Fruit fly (Drosophila melanogaster): ENCODE data around the gene CG33642.
A peak's percentile ranks its signal among the peaks of the same experiment; 100 is the strongest.

Gene CG33642

dm6 chr2L:13513331-13514261 lies 16.2 kb upstream of the CG33642 start (continued):
- no peak for TF ChIP-seq CG8359 (GFP tag; optimal IDR thresholded peaks at IDR 0.05; ENCODE audit: borderline replicate concordance)
- TF ChIP-seq H2.0 (GFP tag; IDR thresholded peaks at IDR 0.05) = peak; percentile 51; the same call in 1 of the 2 replicates
- TF ChIP-seq Xrp1 (GFP tag; IDR thresholded peaks at IDR 0.05) = peak; percentile 76
- TF ChIP-seq CG6765 (GFP tag; optimal IDR thresholded peaks at IDR 0.05) = peak; percentile 34
- TF ChIP-seq Doc2 (GFP tag; IDR thresholded peaks at IDR 0.05) = peak; percentile 34; the same call in 1 of the 2 replicates
- TF ChIP-seq CG31441 (GFP tag; IDR thresholded peaks at IDR 0.05) = peak; percentile 65
- peak; percentile 65 for TF ChIP-seq zfh2 (GFP tag; optimal IDR thresholded peaks at IDR 0.05)
- peak; percentile 74 for TF ChIP-seq D19A (tag; optimal IDR thresholded peaks at IDR 0.05)
- TF ChIP-seq CG9727 (GFP tag; optimal IDR thresholded peaks at IDR 0.05) = peak; percentile 16
- peak; percentile 35 for TF ChIP-seq psq (GFP tag; optimal IDR thresholded peaks at IDR 0.05)
- 0 out of 2 replicates have a peak, but pooled peaks have one; percentile 19 for TF ChIP-seq Oaz (GFP tag; IDR thresholded peaks at IDR 0.05)
- TF ChIP-seq CG4854 (GFP tag; optimal IDR thresholded peaks at IDR 0.05) = no peak
- TF ChIP-seq CG9609 (GFP tag; optimal IDR thresholded peaks at IDR 0.05) = peak; percentile 54
- TF ChIP-seq Gsc (GFP tag; IDR thresholded peaks at IDR 0.05) = peak; percentile 41
- 0 out of 3 replicates have a peak, but pooled peaks have one; percentile 19 for TF ChIP-seq Doc3 (GFP tag; IDR thresholded peaks at IDR 0.05; ENCODE audit: partially characterized antibody)
- TF ChIP-seq chif (GFP tag; optimal IDR thresholded peaks at IDR 0.05) = peak in 1 of 2 experiments; percentile 35
- peak; percentile 68 for TF ChIP-seq sisA (GFP tag; IDR thresholded peaks at IDR 0.05)
- TF ChIP-seq CG10366 (GFP tag; IDR thresholded peaks at IDR 0.05) = peak; percentile 66
- no peak for TF ChIP-seq CG11398 (GFP tag; optimal IDR thresholded peaks at IDR 0.05)
- TF ChIP-seq lola (GFP tag; optimal IDR thresholded peaks at IDR 0.05) = no peak
- TF ChIP-seq CG11247 (GFP tag; IDR thresholded peaks at IDR 0.05) = peak; percentile 72; the same call in 1 of the 2 replicates
- TF ChIP-seq Ravus (GFP tag; IDR thresholded peaks at IDR 0.05) = no peak; the same call in 1 of the 2 replicates
- no peak for TF ChIP-seq CG31388 (GFP tag; optimal IDR thresholded peaks at IDR 0.05)
- peak; percentile 92 to 100 for TF ChIP-seq Trl (optimal IDR thresholded peaks at IDR 0.05)
- TF ChIP-seq Trl (GFP tag; optimal IDR thresholded peaks at IDR 0.05) = peak; percentile 76
- no peak for TF ChIP-seq tll (GFP tag; optimal IDR thresholded peaks at IDR 0.05)
- TF ChIP-seq Nf-YA (GFP tag; IDR thresholded peaks at IDR 0.05) = no peak
- peak; percentile 74 for TF ChIP-seq lilli (GFP tag; optimal IDR thresholded peaks at IDR 0.05)
- TF ChIP-seq Adf1 (GFP tag; IDR thresholded peaks at IDR 0.05) = peak; percentile 58
- TF ChIP-seq CG1603 (tag; optimal IDR thresholded peaks at IDR 0.05) = peak; percentile 71
- peak; percentile 21 for TF ChIP-seq HmgZ (tag; optimal IDR thresholded peaks at IDR 0.05)
- TF ChIP-seq CG8290 (GFP tag; optimal IDR thresholded peaks at IDR 0.05) = no peak
- peak in 1 of 2 experiments; percentile 76 for TF ChIP-seq CG8290 (tag; optimal IDR thresholded peaks at IDR 0.05)
- peak; percentile 23 for TF ChIP-seq Mes4 (GFP tag; optimal IDR thresholded peaks at IDR 0.05)
- TF ChIP-seq CG2712 (tag; optimal IDR thresholded peaks at IDR 0.05) = peak; percentile 63
- TF ChIP-seq pros (GFP tag; optimal IDR thresholded peaks at IDR 0.05) = no peak
- peak; percentile 77 for TF ChIP-seq NFAT (GFP tag; IDR thresholded peaks at IDR 0.05)
- peak; percentile 28; the same call in 1 of the 3 replicates for TF ChIP-seq CG2199 (GFP tag; IDR thresholded peaks at IDR 0.05)
- TF ChIP-seq CG1024 (GFP tag; IDR thresholded peaks at IDR 0.05) = peak; percentile 47; the same call in 1 of the 2 replicates
- peak; percentile 11; the same call in 1 of the 2 replicates for TF ChIP-seq amos (GFP tag; IDR thresholded peaks at IDR 0.05; ENCODE audit: partially characterized antibody)
- TF ChIP-seq CG11085 (GFP tag; IDR thresholded peaks at IDR 0.05) = peak; percentile 66
- TF ChIP-seq chinmo (GFP tag; IDR thresholded peaks at IDR 0.05; ENCODE audit: partially characterized antibody) = peak; percentile 90; the same call in 2 of the 4 replicates
- TF ChIP-seq CG18476 (GFP tag; optimal IDR thresholded peaks at IDR 0.05) = peak; percentile 20
- peak; percentile 22 for TF ChIP-seq Sry-δ (GFP tag; optimal IDR thresholded peaks at IDR 0.05)
- TF ChIP-seq CG18262 (tag; optimal IDR thresholded peaks at IDR 0.05) = peak; percentile 60
- TF ChIP-seq B-H2 (GFP tag; optimal IDR thresholded peaks at IDR 0.05) = peak; percentile 42
- 0 out of 3 replicates have a peak, but pooled peaks have one; percentile 49 for TF ChIP-seq ken (GFP tag; IDR thresholded peaks at IDR 0.05)
- TF ChIP-seq pnt (GFP tag; optimal IDR thresholded peaks at IDR 0.05) = peak; percentile 58
- TF ChIP-seq pum (GFP tag; optimal IDR thresholded peaks at IDR 0.05) = peak; percentile 66

Data from whole organism, embryonic.